Worm (Caenorhabditis elegans) whole organism, L2 larva: Measurements from ENCODE around the gene rmd-2.

Experiments used
- R02D3.7 ChIP-seq: fragments of 150-350 bp; optimal IDR thresholded peaks from 2 replicates; lab custom pipeline; 2014; ENCODE audit warnings: missing biosample characterization, missing genetic modification characterization
- ceh-82 ChIP-seq: fragments of 150-350 bp; optimal IDR thresholded peaks from 2 replicates; lab custom pipeline; 2014; ENCODE audit warnings: missing biosample characterization, missing genetic modification characterization
- egl-27 ChIP-seq: sonication (generic microtip); optimal IDR thresholded peaks from 3 replicates; lab custom pipeline; 2017; ENCODE audit warnings: missing biosample characterization, missing genetic modification reagents, missing genetic modification characterization
- elt-3 ChIP-seq: sonication (generic microtip); optimal IDR thresholded peaks from 2 replicates; lab custom pipeline; 2017; ENCODE audit warnings: missing biosample characterization, missing genetic modification characterization
- mdl-1 ChIP-seq, 2 experiments: fragments of 150-350 bp in 1 of 2; sonication (generic microtip) in 1 of 2; optimal IDR thresholded peaks; 2 replicates each; lab custom pipeline; 2017; ENCODE audit warnings: missing biosample characterization in 2 of 2, missing genetic modification characterization in 2 of 2
- nhr-12 ChIP-seq: fragments of 150-350 bp; optimal IDR thresholded peaks from 2 replicates; lab custom pipeline; 2014; ENCODE audit warnings: missing biosample characterization, missing genetic modification characterization
- nhr-23 ChIP-seq: fragments of 150-350 bp; optimal IDR thresholded peaks from 2 replicates; lab custom pipeline; 2014; ENCODE audit warnings: missing biosample characterization, missing genetic modification reagents, missing genetic modification characterization
- nhr-237 ChIP-seq: fragments of 150-350 bp; optimal IDR thresholded peaks from 2 replicates; lab custom pipeline; 2014; ENCODE audit warnings: missing biosample characterization, missing genetic modification characterization
- nhr-25 ChIP-seq: fragments of 150-350 bp; sonication (generic microtip); optimal IDR thresholded peaks from 3 replicates; lab custom pipeline; 2014; ENCODE audit warnings: missing biosample characterization, missing genetic modification characterization
- skn-1 ChIP-seq: sonication (generic microtip); optimal IDR thresholded peaks from 2 replicates; lab custom pipeline; 2017; ENCODE audit warnings: missing biosample characterization, missing genetic modification characterization
- unc-39 ChIP-seq: fragments of 150-350 bp; optimal IDR thresholded peaks from 2 replicates; lab custom pipeline; 2014; ENCODE audit warnings: missing biosample characterization, missing genetic modification characterization
- zag-1 ChIP-seq: fragments of 150-350 bp; optimal IDR thresholded peaks from 2 replicates; lab custom pipeline; 2014; ENCODE audit warnings: missing biosample characterization, missing genetic modification characterization
- ztf-4 ChIP-seq: fragments of 150-350 bp; optimal IDR thresholded peaks from 2 replicates; lab custom pipeline; 2014; ENCODE audit warnings: missing biosample characterization, missing genetic modification characterization

DNA sequence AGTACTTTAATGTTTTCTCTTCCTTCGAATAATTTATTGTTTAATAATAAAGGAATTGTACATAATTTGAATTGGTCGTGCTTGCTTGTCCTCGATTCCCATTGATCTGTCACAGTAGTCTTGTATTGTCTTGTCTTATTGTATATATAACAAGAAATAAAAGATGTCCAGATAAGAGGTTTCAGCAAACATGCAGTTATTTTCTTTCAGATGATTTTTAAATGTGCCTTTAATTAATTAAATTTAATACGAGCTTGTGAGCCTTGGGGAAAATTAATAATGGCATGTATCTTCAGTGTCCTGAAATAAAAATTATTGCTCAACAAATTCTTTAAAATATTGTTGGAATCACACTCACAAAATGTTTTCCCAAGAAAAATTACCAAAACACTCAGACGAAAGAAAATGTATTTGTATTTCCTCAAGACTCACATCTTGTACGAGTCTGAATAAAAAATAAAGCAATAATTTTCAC is 37.0 kb upstream of the rmd-2 start:
- TF ChIP-seq R02D3.7 (tag; lab: Kevin White, UChicago) (no peak), nhr-12 (tag; lab: Kevin White, UChicago) (no peak), egl-27 (tag; lab: Kevin White, UChicago) (no peak), skn-1 (tag; lab: Kevin White, UChicago) (no peak), ceh-82 (no peak), elt-3 (tag; lab: Kevin White, UChicago) (no peak), nhr-237 (no peak), ztf-4 (no peak), nhr-23 (tag; lab: Kevin White, UChicago) (no peak), zag-1 (tag; lab: Kevin White, UChicago) (no peak), mdl-1 (tag; optimal IDR thresholded peaks at IDR 0.05; lab: Kevin White, UChicago) (no peak), unc-39 (tag; lab: Kevin White, UChicago) (no peak), nhr-25 (tag; lab: Kevin White, UChicago) (no peak)
